Fruit fly (Drosophila melanogaster) whole organism, embryonic: ENCODE results near the gene CG42375.

ENCODE experiments used
- Bdp1 ChIP-seq: fragments of 200-800 bp; sonication (Bioruptor generic); optimal IDR thresholded peaks from 3 replicates; lab custom pipeline; 2016; ENCODE audit warnings: missing biosample characterization, missing genetic modification characterization
- Bgb ChIP-seq: fragments of 200-800 bp; sonication (Bioruptor generic); IDR thresholded peaks from 2 replicates; pipeline ENCODE4 v1.3.6; 2022; ENCODE audit warnings: missing biosample characterization, missing genetic modification characterization; ENCODE audit not compliant: partially characterized antibody
- Bteb2 ChIP-seq: fragments of 200-800 bp; sonication (Bioruptor generic); optimal IDR thresholded peaks from 2 replicates; lab custom pipeline; 2016; ENCODE audit warnings: missing biosample characterization, missing genetic modification characterization
- CG11504 ChIP-seq: fragments of 200-800 bp; sonication (Bioruptor generic); optimal IDR thresholded peaks from 3 replicates; lab custom pipeline; 2019; ENCODE audit warnings: missing biosample characterization, mild to moderate bottlenecking, missing genetic modification characterization, moderate library complexity
- CG12299 ChIP-seq: fragments of 200-800 bp; sonication (Bioruptor generic); optimal IDR thresholded peaks from 2 replicates; lab custom pipeline; 2018; ENCODE audit warnings: missing biosample characterization, mild to moderate bottlenecking, missing genetic modification characterization
- CG1233 ChIP-seq: fragments of 200-800 bp; sonication (Bioruptor generic); optimal IDR thresholded peaks from 4 replicates; lab custom pipeline; 2018; ENCODE audit warnings: missing biosample characterization, mild to moderate bottlenecking, missing genetic modification characterization
- CG14860 ChIP-seq: fragments of 200-800 bp; sonication (Bioruptor generic); IDR thresholded peaks from 3 replicates; pipeline ENCODE4 v1.3.6; 2022; ENCODE audit warnings: missing biosample characterization, missing genetic modification characterization; ENCODE audit not compliant: partially characterized antibody
- CG17361 ChIP-seq: fragments of 200-800 bp; sonication (Bioruptor generic); IDR thresholded peaks from 3 replicates; pipeline ENCODE4 v1.3.6; 2022; ENCODE audit warnings: missing biosample characterization, missing genetic modification characterization
- CG30403 ChIP-seq: fragments of 200-800 bp; sonication (Bioruptor generic); optimal IDR thresholded peaks from 3 replicates; lab custom pipeline; 2016; ENCODE audit warnings: missing biosample characterization, missing genetic modification characterization
- CG31224 ChIP-seq: fragments of 200-800 bp; sonication (Bioruptor generic); IDR thresholded peaks from 2 replicates; pipeline ENCODE4 v1.3.6; 2022; ENCODE audit warnings: missing biosample characterization, missing genetic modification characterization
- CG33557 ChIP-seq: fragments of 200-800 bp; sonication (Bioruptor generic); optimal IDR thresholded peaks from 2 replicates; lab custom pipeline; 2019; ENCODE audit warnings: missing biosample characterization, mild to moderate bottlenecking, missing genetic modification characterization, moderate library complexity
- CG34224 ChIP-seq: fragments of 200-800 bp; sonication (Bioruptor generic); IDR thresholded peaks from 3 replicates; pipeline ENCODE4 v1.3.6; 2022; ENCODE audit warnings: missing biosample characterization, missing genetic modification characterization; ENCODE audit not compliant: partially characterized antibody
- CG42726 ChIP-seq: fragments of 200-800 bp; sonication (Bioruptor generic); IDR thresholded peaks from 2 replicates; pipeline ENCODE4 v1.3.6; 2022; ENCODE audit warnings: missing biosample characterization, missing genetic modification characterization; ENCODE audit not compliant: partially characterized antibody
- CG6791 ChIP-seq: fragments of 200-800 bp; sonication (Bioruptor generic); IDR thresholded peaks from 3 replicates; pipeline ENCODE4 v1.3.6; 2022; ENCODE audit warnings: missing biosample characterization, missing genetic modification characterization; ENCODE audit not compliant: partially characterized antibody
- CoRest ChIP-seq: fragments of 200-800 bp; sonication (Bioruptor generic); optimal IDR thresholded peaks from 3 replicates; lab custom pipeline; 2018; ENCODE audit warnings: missing biosample characterization, mild to moderate bottlenecking, missing genetic modification characterization, moderate library complexity
- D ChIP-seq, 2 experiments: fragments of 200-800 bp in 1 of 2; fragments of >200 bp in 1 of 2; sonication (Bioruptor generic) in 1 of 2; optimal IDR thresholded peaks; 2 replicates in 1 of 2; 3 replicates in 1 of 2; lab custom pipeline; 2017; ENCODE audit warnings: mild to moderate bottlenecking in 1 of 2, missing biosample characterization in 1 of 2, missing genetic modification characterization in 1 of 2, missing genetic modification reagents in 1 of 2
- Dll ChIP-seq: fragments of 200-800 bp; sonication (Bioruptor generic); IDR thresholded peaks from 4 replicates; pipeline ENCODE4 v1.3.6; 2022; ENCODE audit warnings: missing biosample characterization, missing genetic modification characterization; ENCODE audit not compliant: partially characterized antibody
- GATAe ChIP-seq: fragments of 200-800 bp; sonication (Bioruptor generic); conservative IDR thresholded peaks from 2 replicates; pipeline ENCODE4 v1.3.6; 2022; ENCODE audit warnings: missing biosample characterization, missing genetic modification characterization
- HLH4C ChIP-seq: fragments of 200-800 bp; sonication (Bioruptor generic); IDR thresholded peaks from 3 replicates; pipeline ENCODE4 v1.3.6; 2022; ENCODE audit warnings: missing biosample characterization, missing genetic modification characterization; ENCODE audit not compliant: partially characterized antibody
- Hr51 ChIP-seq, 2 experiments: fragments of 200-800 bp; sonication (Bioruptor generic); optimal IDR thresholded peaks; 2 replicates in 1 of 2; 3 replicates in 1 of 2; lab custom pipeline; 2016 to 2018; ENCODE audit warnings: missing biosample characterization in 2 of 2, missing genetic modification characterization in 2 of 2, mild to moderate bottlenecking in 1 of 2, moderate library complexity in 1 of 2
- Neu2 ChIP-seq: fragments of 200-800 bp; sonication (Bioruptor generic); optimal IDR thresholded peaks from 3 replicates; lab custom pipeline; 2016; ENCODE audit warnings: missing biosample characterization, missing genetic modification characterization, borderline replicate concordance
- Opbp ChIP-seq: fragments of 200-800 bp; sonication (Bioruptor generic); IDR thresholded peaks from 3 replicates; pipeline ENCODE4 v1.3.6; 2022; ENCODE audit warnings: missing biosample characterization, missing genetic modification characterization; ENCODE audit not compliant: partially characterized antibody
- Sox102F ChIP-seq: fragments of 200-800 bp; sonication (Bioruptor generic); optimal IDR thresholded peaks from 2 replicates; lab custom pipeline; 2018; ENCODE audit warnings: missing biosample characterization, mild to moderate bottlenecking, missing genetic modification characterization, moderate library complexity
- Vsx1 ChIP-seq: fragments of 200-800 bp; sonication (Bioruptor generic); optimal IDR thresholded peaks from 2 replicates; lab custom pipeline; 2017; ENCODE audit warnings: missing biosample characterization, mild to moderate bottlenecking, missing genetic modification characterization, missing genetic modification reagents
- aop ChIP-seq: fragments of 200-800 bp; sonication (Bioruptor generic); IDR thresholded peaks from 2 replicates; pipeline ENCODE4 v1.3.6; 2022; ENCODE audit warnings: missing biosample characterization, missing genetic modification characterization
- ato ChIP-seq: fragments of 200-800 bp; sonication (Bioruptor generic); IDR thresholded peaks from 2 replicates; pipeline ENCODE4 v1.3.6; 2022; ENCODE audit warnings: missing biosample characterization, missing genetic modification characterization; ENCODE audit not compliant: partially characterized antibody
- az2 ChIP-seq: fragments of 200-800 bp; sonication (Bioruptor generic); optimal IDR thresholded peaks from 3 replicates; lab custom pipeline; 2016; ENCODE audit warnings: missing biosample characterization, missing genetic modification characterization
- bbx ChIP-seq: fragments of 200-800 bp; sonication (Bioruptor generic); IDR thresholded peaks from 2 replicates; pipeline ENCODE4 v1.3.6; 2022; ENCODE audit warnings: missing biosample characterization, missing genetic modification characterization; ENCODE audit not compliant: partially characterized antibody
- bowl ChIP-seq: fragments of 200-800 bp; sonication (Bioruptor generic); IDR thresholded peaks from 2 replicates; pipeline ENCODE4 v1.3.6; 2022; ENCODE audit warnings: missing biosample characterization, missing genetic modification characterization
- ci ChIP-seq: fragments of 200-800 bp; sonication (Bioruptor generic); IDR thresholded peaks from 3 replicates; pipeline ENCODE4 v1.3.6; 2022; ENCODE audit warnings: missing biosample characterization, missing genetic modification characterization
- fd3F ChIP-seq: fragments of 200-800 bp; sonication (Bioruptor generic); optimal IDR thresholded peaks from 2 replicates; lab custom pipeline; 2018; ENCODE audit warnings: missing biosample characterization, mild to moderate bottlenecking, missing genetic modification characterization, moderate library complexity
- fu2 ChIP-seq: fragments of 200-800 bp; sonication (Bioruptor generic); optimal IDR thresholded peaks from 2 replicates; lab custom pipeline; 2016; ENCODE audit warnings: missing biosample characterization, missing genetic modification characterization
- gem ChIP-seq: fragments of 200-800 bp; sonication (Bioruptor generic); optimal IDR thresholded peaks from 2 replicates; lab custom pipeline; 2019; ENCODE audit warnings: missing biosample characterization, mild to moderate bottlenecking, missing genetic modification characterization, moderate library complexity
- hb ChIP-seq: fragments of 200-800 bp; sonication (Bioruptor generic); IDR thresholded peaks from 3 replicates; pipeline ENCODE4 v1.3.6; 2022; ENCODE audit warnings: missing biosample characterization, missing genetic modification characterization; ENCODE audit not compliant: partially characterized antibody
- inv ChIP-seq: fragments of 200-800 bp; sonication (Bioruptor generic); IDR thresholded peaks from 2 replicates; pipeline ENCODE4 v1.3.6; 2022; ENCODE audit warnings: missing biosample characterization, missing genetic modification characterization; ENCODE audit not compliant: partially characterized antibody
- kni ChIP-seq: fragments of 200-800 bp; sonication (Bioruptor generic); optimal IDR thresholded peaks from 3 replicates; lab custom pipeline; 2017; ENCODE audit warnings: mild to moderate bottlenecking, missing biosample characterization, missing genetic modification reagents, missing genetic modification characterization
- knrl ChIP-seq: fragments of 200-800 bp; sonication (Bioruptor generic); IDR thresholded peaks from 3 replicates; pipeline ENCODE4 v1.3.6; 2022; ENCODE audit warnings: missing biosample characterization, missing genetic modification characterization; ENCODE audit not compliant: partially characterized antibody
- oc ChIP-seq: fragments of 200-800 bp; sonication (Bioruptor generic); optimal IDR thresholded peaks from 2 replicates; lab custom pipeline; 2018; ENCODE audit warnings: missing biosample characterization, mild to moderate bottlenecking, missing genetic modification characterization, moderate library complexity
- prd ChIP-seq, 3 experiments: fragments of >200 bp in 2 of 3; fragments of 200-800 bp in 1 of 3; sonication (Bioruptor generic) in 1 of 3; optimal IDR thresholded peaks in 2 of 3; IDR thresholded peaks in 1 of 3; 2 replicates in 2 of 3; 3 replicates in 1 of 3; pipeline versions ENCODE4 v1.3.6 to Lab custom; 2017 to 2022; ENCODE audit warnings: missing biosample characterization in 1 of 3, missing genetic modification characterization in 1 of 3
- sens ChIP-seq: fragments of 200-800 bp; sonication (Bioruptor generic); peaks from one replicate; lab custom pipeline; 2016; ENCODE audit warnings: missing biosample characterization, missing genetic modification characterization
- sna ChIP-seq: fragments of 200-800 bp; sonication (Bioruptor generic); IDR thresholded peaks from 2 replicates; pipeline ENCODE4 v1.3.6; 2022; ENCODE audit warnings: missing biosample characterization, missing genetic modification characterization; ENCODE audit not compliant: partially characterized antibody
- vnd ChIP-seq: fragments of 200-800 bp; sonication (Bioruptor generic); IDR thresholded peaks from 3 replicates; pipeline ENCODE4 v1.3.6; 2022; ENCODE audit warnings: missing biosample characterization, missing genetic modification characterization; ENCODE audit not compliant: partially characterized antibody
- yki ChIP-seq: fragments of >200 bp; optimal IDR thresholded peaks from 3 replicates; lab custom pipeline; 2018
- zen ChIP-seq: fragments of 200-800 bp; sonication (Bioruptor generic); optimal IDR thresholded peaks from 3 replicates; lab custom pipeline; 2018; ENCODE audit warnings: missing biosample characterization, mild to moderate bottlenecking, missing genetic modification characterization, moderate library complexity
- zen2 ChIP-seq: fragments of 200-800 bp; sonication (Bioruptor generic); IDR thresholded peaks from 3 replicates; pipeline ENCODE4 v1.3.6; 2022; ENCODE audit warnings: missing biosample characterization, missing genetic modification characterization; ENCODE audit not compliant: partially characterized antibody

The CG42375 gene

DNA sequence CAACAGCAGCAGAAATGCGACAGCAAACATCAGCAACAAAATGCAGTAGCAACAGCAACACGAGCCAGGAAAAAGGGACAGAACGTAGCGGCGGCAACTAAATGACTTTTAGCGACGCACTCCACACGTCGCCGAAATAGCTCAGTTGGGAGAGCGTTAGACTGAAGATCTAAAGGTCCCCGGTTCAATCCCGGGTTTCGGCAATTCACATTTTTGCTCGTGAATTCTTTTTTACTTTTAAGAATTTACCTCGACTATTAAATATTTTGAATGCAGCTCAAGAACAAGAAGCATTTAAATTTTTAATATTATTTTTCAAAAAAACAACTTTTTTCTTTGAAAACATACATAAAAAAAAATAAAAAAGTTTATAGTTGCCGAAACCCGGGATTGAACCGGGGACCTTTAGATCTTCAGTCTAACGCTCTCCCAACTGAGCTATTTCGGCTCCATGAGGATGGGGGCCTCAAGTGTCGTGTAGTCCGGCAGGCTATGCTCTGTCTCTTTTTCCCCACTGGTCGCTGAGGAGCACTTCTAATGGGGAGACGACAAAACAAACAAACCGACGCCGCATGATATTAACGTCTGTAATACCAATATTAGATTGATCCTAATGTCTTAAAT lies 18.5 kb downstream of the CG42375 start (continued):
- TF ChIP-seq aop (GFP tag; lab: Robert Waterston, UW) (peak; percentile 43; the same call in 1 of the 2 replicates), CG42726 (peak; percentile 59; the same call in 1 of the 2 replicates), Dll (peak; percentile 56; the same call in 2 of the 4 replicates), fd3F (GFP tag; lab: Kevin White, UChicago) (no peak), CG34224 (peak; percentile 50; the same call in 2 of the 3 replicates), HLH4C (GFP tag; lab: Robert Waterston, UW) (peak; percentile 66), GATAe (no peak), yki (lab: Kevin White, UChicago) (no peak), knrl (peak; percentile 63), CG12299 (no peak), sna (GFP tag; lab: Robert Waterston, UW) (peak; percentile 67), D (optimal IDR thresholded peaks at IDR 0.05; lab: Kevin White, UChicago) (no peak), D (GFP tag; optimal IDR thresholded peaks at IDR 0.05; lab: Kevin White, UChicago) (no peak), vnd (peak; percentile 65), CG1233 (GFP tag; lab: Kevin White, UChicago) (no peak), hb (peak; percentile 72; the same call in 2 of the 3 replicates), Opbp (peak; percentile 74; the same call in 2 of the 3 replicates), CG11504 (peak; percentile 18), inv (GFP tag; lab: Robert Waterston, UW) (peak; percentile 35; the same call in 1 of the 2 replicates), zen2 (GFP tag; lab: Robert Waterston, UW) (0 out of 3 replicates have a peak, but pooled peaks have one; percentile 43), bbx (GFP tag; lab: Robert Waterston, UW) (peak; percentile 82), Bgb (GFP tag; lab: Robert Waterston, UW) (peak; percentile 67), CG6791 (GFP tag; lab: Robert Waterston, UW) (peak; percentile 82), ci (GFP tag; lab: Robert Waterston, UW) (0 out of 3 replicates have a peak, but pooled peaks have one; percentile 12), ato (GFP tag; lab: Robert Waterston, UW) (peak; percentile 46; the same call in 1 of the 2 replicates), CG14860 (GFP tag; lab: Robert Waterston, UW) (peak; percentile 75), sens (GFP tag; lab: Kevin White, UChicago) (peak; percentile 45), oc (tag; lab: Kevin White, UChicago) (no peak), prd (optimal IDR thresholded peaks at IDR 0.05; lab: Kevin White, UChicago) (no peak), prd (GFP tag; IDR thresholded peaks at IDR 0.05; lab: Robert Waterston, UW) (no peak)

DNA sequence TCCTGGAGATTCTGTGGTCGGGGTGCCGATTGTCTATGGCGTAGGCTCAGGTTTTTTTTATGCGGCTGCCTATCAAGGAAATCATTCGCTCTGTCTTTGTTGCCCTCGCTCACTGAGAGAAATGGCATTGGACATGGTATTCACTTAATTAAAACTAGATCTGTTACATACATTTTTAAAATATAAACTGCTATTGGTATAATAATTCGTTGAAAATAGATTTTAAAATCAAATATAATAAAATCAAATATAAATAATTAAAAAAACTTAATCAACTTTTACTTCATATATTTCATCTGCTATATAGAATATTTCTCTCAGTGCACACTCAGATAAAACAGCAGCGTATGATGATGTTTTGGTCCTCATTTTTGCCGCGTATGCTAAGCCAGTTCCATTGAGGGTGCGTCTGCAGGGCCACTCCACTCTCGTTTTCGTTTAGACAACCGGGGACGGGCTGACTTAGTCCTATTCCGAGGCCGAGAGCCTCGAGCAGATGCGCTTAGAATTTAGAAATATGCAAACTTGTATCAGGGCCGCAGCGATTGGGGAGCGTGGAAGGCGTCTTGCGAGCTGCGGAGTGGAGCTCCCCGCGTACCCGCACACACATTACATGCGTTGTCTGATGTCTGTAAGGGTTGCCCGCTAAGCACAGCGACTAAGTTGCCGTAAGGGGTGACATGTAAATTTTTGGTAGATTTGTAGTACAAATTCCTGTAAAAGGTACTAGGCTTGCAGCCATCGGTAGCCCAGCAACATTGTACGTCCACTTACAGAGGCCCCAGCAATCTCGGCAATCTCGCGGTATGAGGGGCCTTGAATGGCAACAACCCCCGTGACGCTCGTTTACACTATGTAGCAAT lies 20.4 kb downstream of the CG42375 start:
- TF ChIP-seq CG17361 (GFP tag; lab: Robert Waterston, UW) (peak; percentile 51; the same call in 2 of the 3 replicates), Neu2 (GFP tag; lab: Kevin White, UChicago) (no peak), Vsx1 (GFP tag; lab: Kevin White, UChicago) (peak; percentile 13), gem (peak; percentile 77), CG31224 (GFP tag; lab: Robert Waterston, UW) (peak; percentile 90), CG33557 (peak; percentile 12), Bdp1 (GFP tag; lab: Kevin White, UChicago) (no peak), az2 (GFP tag; lab: Kevin White, UChicago) (peak; percentile 49), Hr51 (GFP tag; optimal IDR thresholded peaks at IDR 0.05; lab: Kevin White, UChicago) (peak in 1 of 2 experiments; percentile 60), zen (peak; percentile 62), CG11504 (peak; percentile 64), kni (no peak), bowl (no peak), CoRest (tag; lab: Kevin White, UChicago) (peak; percentile 58), fu2 (GFP tag; lab: Kevin White, UChicago) (no peak), CG30403 (GFP tag; lab: Kevin White, UChicago) (peak; percentile 35), Bteb2 (GFP tag; lab: Kevin White, UChicago) (no peak), Sox102F (GFP tag; lab: Kevin White, UChicago) (peak; percentile 31)
